Worm (Caenorhabditis elegans) whole organism, young adult: ENCODE measurements around the gene hal-3.

Experiments used
- B0019.2 ChIP-seq: fragments of 200-800 bp; sonication (Bioruptor generic); conservative IDR thresholded peaks from 2 replicates; pipeline ENCODE4 v1.3.6; 2022; ENCODE audit warnings: missing genetic modification reagents, missing genetic modification characterization, missing compliant biosample characterization
- B0035.1 ChIP-seq: sonication (generic microtip); optimal IDR thresholded peaks from 2 replicates; lab custom pipeline; 2016; ENCODE audit warnings: missing genetic modification characterization, mild to moderate bottlenecking, missing compliant biosample characterization, missing genotype, missing genetic modification reagents
- B0261.1 ChIP-seq: sonication (generic microtip); optimal IDR thresholded peaks from 2 replicates; lab custom pipeline; 2016; ENCODE audit warnings: mild to moderate bottlenecking, missing genetic modification characterization, moderate library complexity, missing compliant biosample characterization
- C17E4.6 ChIP-seq: fragments of 200-800 bp; sonication (Bioruptor generic); IDR thresholded peaks from 2 replicates; pipeline ENCODE4 v1.3.6; 2022; ENCODE audit warnings: missing genetic modification reagents, missing genetic modification characterization, missing compliant biosample characterization
- F22D6.2 ChIP-seq: sonication (generic microtip); optimal IDR thresholded peaks from 2 replicates; lab custom pipeline; 2016; ENCODE audit warnings: mild to moderate bottlenecking, missing genetic modification characterization, missing compliant biosample characterization
- K12H6.12 ChIP-seq: fragments of 200-800 bp; sonication (Bioruptor generic); optimal IDR thresholded peaks from 2 replicates; lab custom pipeline; 2018; ENCODE audit warnings: mild to moderate bottlenecking, missing genetic modification characterization, missing compliant biosample characterization
- T26A5.8 ChIP-seq: sonication (generic microtip); optimal IDR thresholded peaks from 2 replicates; lab custom pipeline; 2016; ENCODE audit warnings: missing genetic modification characterization, missing compliant biosample characterization
- Y53F4B.3 ChIP-seq: fragments of 200-800 bp; sonication (Bioruptor generic); IDR thresholded peaks from 2 replicates; pipeline ENCODE4 v1.3.6; 2022; ENCODE audit warnings: missing genetic modification reagents, missing genetic modification characterization, missing compliant biosample characterization
- Y53G8AR.9 ChIP-seq: fragments of 200-800 bp; sonication (Bioruptor generic); conservative IDR thresholded peaks from 2 replicates; pipeline ENCODE4 v1.3.6; 2022; ENCODE audit warnings: missing genetic modification reagents, missing genetic modification characterization, missing compliant biosample characterization
- Y56A3A.18 ChIP-seq: fragments of 200-800 bp; sonication (Bioruptor generic); IDR thresholded peaks from 2 replicates; pipeline ENCODE4 v1.3.6; 2022; ENCODE audit warnings: missing genetic modification reagents, missing genetic modification characterization, missing compliant biosample characterization
- ama-1 ChIP-seq, 3 experiments: fragments of 150-350 bp in 1 of 3; sonication (generic microtip) in 2 of 3; optimal IDR thresholded peaks; 2 replicates each; lab custom pipeline; 2014 to 2018; ENCODE audit warnings: missing biosample characterization in 2 of 3, missing genetic modification characterization in 2 of 3, missing genetic modification reagents in 2 of 3
- aptf-2 ChIP-seq: fragments of 200-800 bp; sonication (Bioruptor generic); conservative IDR thresholded peaks from 2 replicates; pipeline ENCODE4 v1.3.6; 2022; ENCODE audit warnings: missing genetic modification reagents, missing genetic modification characterization, missing compliant biosample characterization
- aptf-3 ChIP-seq: fragments of 200-800 bp; sonication (Bioruptor generic); IDR thresholded peaks from 2 replicates; pipeline ENCODE4 v1.3.6; 2022; ENCODE audit warnings: missing genetic modification characterization, missing compliant biosample characterization
- atf-7 ChIP-seq: sonication (generic microtip); optimal IDR thresholded peaks from 2 replicates; lab custom pipeline; 2017; ENCODE audit warnings: mild to moderate bottlenecking, missing genetic modification characterization, missing compliant biosample characterization
- athp-1 ChIP-seq: sonication (generic microtip); optimal IDR thresholded peaks from 2 replicates; lab custom pipeline; 2017; ENCODE audit warnings: mild to moderate bottlenecking, missing genetic modification characterization, missing compliant biosample characterization
- bed-1 ChIP-seq: fragments of 200-800 bp; sonication (Bioruptor generic); IDR thresholded peaks from 2 replicates; pipeline ENCODE4 v1.3.6; 2022; ENCODE audit warnings: missing genetic modification reagents, missing genetic modification characterization, missing compliant biosample characterization
- cebp-1 ChIP-seq, 2 experiments: fragments of 200-800 bp in 1 of 2; sonication (Bioruptor generic) in 1 of 2; sonication (generic microtip) in 1 of 2; IDR thresholded peaks in 1 of 2; optimal IDR thresholded peaks in 1 of 2; 2 replicates each; pipeline versions ENCODE4 v1.3.6 to Lab custom; 2017 to 2022; ENCODE audit warnings: missing compliant biosample characterization in 2 of 2, missing genetic modification characterization in 2 of 2, mild to moderate bottlenecking in 1 of 2, missing genetic modification reagents in 1 of 2, moderate library complexity in 1 of 2
- cebp-2 ChIP-seq: fragments of 200-800 bp; sonication (Bioruptor generic); IDR thresholded peaks from 2 replicates; pipeline ENCODE4 v1.3.6; 2022; ENCODE audit warnings: missing genetic modification characterization, missing compliant biosample characterization
- ceh-100 ChIP-seq: fragments of 200-800 bp; sonication (Bioruptor generic); IDR thresholded peaks from 2 replicates; pipeline ENCODE4 v1.3.6; 2022; ENCODE audit warnings: missing genetic modification reagents, missing genetic modification characterization, missing compliant biosample characterization
- ceh-27 ChIP-seq: fragments of 200-800 bp; sonication (Bioruptor generic); optimal IDR thresholded peaks from 2 replicates; lab custom pipeline; 2018; ENCODE audit warnings: mild to moderate bottlenecking, missing genetic modification characterization, moderate library complexity, missing compliant biosample characterization
- ceh-79 ChIP-seq: sonication (generic microtip); optimal IDR thresholded peaks from 2 replicates; lab custom pipeline; 2017; ENCODE audit warnings: mild to moderate bottlenecking, missing genetic modification characterization, missing compliant biosample characterization
- chd-7 ChIP-seq: sonication (generic microtip); optimal IDR thresholded peaks from 2 replicates; lab custom pipeline; 2016; ENCODE audit warnings: mild to moderate bottlenecking, missing genetic modification characterization, moderate library complexity, missing compliant biosample characterization
- die-1 ChIP-seq: sonication (generic microtip); optimal IDR thresholded peaks from 2 replicates; lab custom pipeline; 2016; ENCODE audit warnings: missing genotype, mild to moderate bottlenecking, missing genetic modification characterization, missing compliant biosample characterization
- dox-1 ChIP-seq: fragments of 200-800 bp; sonication (Bioruptor generic); IDR thresholded peaks from 2 replicates; pipeline ENCODE4 v1.3.6; 2022; ENCODE audit warnings: missing genetic modification reagents, missing genetic modification characterization, missing compliant biosample characterization
- egrh-3 ChIP-seq: fragments of 200-800 bp; sonication (Bioruptor generic); IDR thresholded peaks from 2 replicates; pipeline ENCODE4 v1.3.6; 2022; ENCODE audit warnings: missing genetic modification reagents, missing genetic modification characterization, missing compliant biosample characterization
- hrde-1 ChIP-seq: sonication (generic microtip); optimal IDR thresholded peaks from 2 replicates; lab custom pipeline; 2016; ENCODE audit warnings: missing genetic modification characterization, mild to moderate bottlenecking, missing compliant biosample characterization, moderate library complexity, missing genotype, missing genetic modification reagents, borderline replicate concordance
- lag-1 ChIP-seq: fragments of 200-800 bp; sonication (Bioruptor generic); IDR thresholded peaks from 2 replicates; pipeline ENCODE4 v1.3.6; 2022; ENCODE audit warnings: missing genetic modification reagents, missing genetic modification characterization, missing compliant biosample characterization
- let-607 ChIP-seq, 2 experiments: fragments of 200-800 bp in 1 of 2; sonication (Bioruptor generic) in 1 of 2; sonication (generic microtip) in 1 of 2; optimal IDR thresholded peaks; 2 replicates each; lab custom pipeline; 2016 to 2018; ENCODE audit warnings: mild to moderate bottlenecking in 2 of 2, missing compliant biosample characterization in 2 of 2, missing genetic modification characterization in 2 of 2, moderate library complexity in 2 of 2, missing genotype in 1 of 2
- lin-35 ChIP-seq, 3 experiments: fragments of 150-350 bp in 2 of 3; sonication (generic microtip) in 1 of 3; optimal IDR thresholded peaks; 2 replicates each; lab custom pipeline; 2014 to 2018; ENCODE audit warnings: missing biosample characterization in 3 of 3, missing genetic modification characterization in 3 of 3, missing genetic modification reagents in 3 of 3
- lin-40 ChIP-seq: sonication (generic microtip); optimal IDR thresholded peaks from 2 replicates; lab custom pipeline; 2016; ENCODE audit warnings: missing genetic modification characterization, mild to moderate bottlenecking, missing compliant biosample characterization, missing genotype, missing genetic modification reagents
- lsy-27 ChIP-seq: sonication (generic microtip); optimal IDR thresholded peaks from 2 replicates; lab custom pipeline; 2017; ENCODE audit warnings: missing genetic modification characterization, mild to moderate bottlenecking, missing compliant biosample characterization, antibody characterized with exemption, missing genotype, borderline replicate concordance; ENCODE audit not compliant: insufficient read depth
- mcd-1 ChIP-seq: fragments of 200-800 bp; sonication (Bioruptor generic); IDR thresholded peaks from 2 replicates; pipeline ENCODE4 v1.3.6; 2022; ENCODE audit warnings: missing genetic modification reagents, missing genetic modification characterization, missing compliant biosample characterization
- mes-4 ChIP-seq: sonication (generic microtip); optimal IDR thresholded peaks from 2 replicates; lab custom pipeline; 2016; ENCODE audit warnings: missing genotype, missing genetic modification characterization, missing compliant biosample characterization
- nhr-80 ChIP-seq: sonication (generic microtip); optimal IDR thresholded peaks from 2 replicates; lab custom pipeline; 2016; ENCODE audit warnings: missing genetic modification characterization, missing compliant biosample characterization
- nhr-90 ChIP-seq: sonication (generic microtip); optimal IDR thresholded peaks from 2 replicates; lab custom pipeline; 2016; ENCODE audit warnings: missing genotype, mild to moderate bottlenecking, missing genetic modification characterization, missing compliant biosample characterization
- rcor-1 ChIP-seq: fragments of 200-800 bp; sonication (Bioruptor generic); IDR thresholded peaks from 2 replicates; pipeline ENCODE4 v1.3.6; 2022; ENCODE audit warnings: missing genetic modification reagents, missing genetic modification characterization, missing compliant biosample characterization
- rpc-1 ChIP-seq, 2 experiments: fragments of 150-350 bp in 1 of 2; sonication (generic microtip) in 1 of 2; optimal IDR thresholded peaks; 2 replicates each; lab custom pipeline; 2014 to 2018; ENCODE audit warnings: missing biosample characterization in 1 of 2, missing genetic modification characterization in 1 of 2, missing genetic modification reagents in 1 of 2, missing genotype in 1 of 2
- snpc-3.4 ChIP-seq: sonication (generic microtip); optimal IDR thresholded peaks from 2 replicates; lab custom pipeline; 2017; ENCODE audit warnings: missing genetic modification characterization, mild to moderate bottlenecking, missing compliant biosample characterization, antibody characterized with exemption, moderate library complexity, missing genotype, missing genetic modification reagents
- somi-1 ChIP-seq: fragments of 200-800 bp; sonication (Bioruptor generic); optimal IDR thresholded peaks from 2 replicates; lab custom pipeline; 2018; ENCODE audit warnings: mild to moderate bottlenecking, missing genetic modification characterization, missing compliant biosample characterization
- tbx-9 ChIP-seq: sonication (generic microtip); optimal IDR thresholded peaks from 2 replicates; lab custom pipeline; 2016; ENCODE audit warnings: borderline replicate concordance, missing genetic modification characterization, inconsistent platforms, missing compliant biosample characterization
- tlf-1 ChIP-seq: fragments of 200-800 bp; sonication (Bioruptor generic); optimal IDR thresholded peaks from 2 replicates; lab custom pipeline; 2018; ENCODE audit warnings: mild to moderate bottlenecking, missing genetic modification characterization, missing compliant biosample characterization
- zfh-2 ChIP-seq: fragments of 200-800 bp; sonication (Bioruptor generic); conservative IDR thresholded peaks from 2 replicates; pipeline ENCODE4 v1.3.6; 2022; ENCODE audit warnings: missing genetic modification reagents, missing genetic modification characterization, missing compliant biosample characterization
- ztf-18 ChIP-seq: sonication (generic microtip); optimal IDR thresholded peaks from 2 replicates; lab custom pipeline; 2016; ENCODE audit warnings: missing genotype, mild to moderate bottlenecking, missing genetic modification characterization, missing compliant biosample characterization
- ztf-22 ChIP-seq: fragments of 200-800 bp; sonication (Bioruptor generic); optimal IDR thresholded peaks from 2 replicates; lab custom pipeline; 2018; ENCODE audit warnings: mild to moderate bottlenecking, missing genetic modification characterization, moderate library complexity, missing compliant biosample characterization
- ztf-28 ChIP-seq: fragments of 200-800 bp; sonication (Bioruptor generic); IDR thresholded peaks from 2 replicates; pipeline ENCODE4 v1.3.6; 2022; ENCODE audit warnings: missing genetic modification reagents, missing genetic modification characterization, missing compliant biosample characterization

hal-3 gene

ce11 chrII:9617039-9617901 is at the start of gene hal-3 (continued):
- no peak for TF ChIP-seq lin-40 (tag; lab: Kevin White, UChicago)
- no peak for TF ChIP-seq bed-1 (GFP tag; lab: Robert Waterston, UW)
- no peak for TF ChIP-seq B0019.2 (GFP tag; lab: Robert Waterston, UW)
- no peak for TF ChIP-seq egrh-3 (GFP tag; lab: Robert Waterston, UW)
- TF ChIP-seq cebp-2 (GFP tag; lab: Robert Waterston, UW), result 0 out of 2 replicates have a peak, but pooled peaks have one; percentile 59
- no peak for TF ChIP-seq chd-7
- TF ChIP-seq Y53F4B.3, result no peak
- TF ChIP-seq athp-1, result no peak
- TF ChIP-seq mcd-1, result 0 out of 2 replicates have a peak, but pooled peaks have one; percentile 16
- TF ChIP-seq T26A5.8 (tag; lab: Kevin White, UChicago), result peak; percentile 1
- TF ChIP-seq tlf-1 (GFP tag; lab: Kevin White, UChicago), result peak; percentile 21
- no peak for TF ChIP-seq lag-1 (GFP tag; lab: Robert Waterston, UW)
- no peak for TF ChIP-seq aptf-3 (GFP tag; lab: Robert Waterston, UW)
- peak; percentile 77 for TF ChIP-seq ama-1 (optimal IDR thresholded peaks at IDR 0.05; lab: Kevin White, UChicago)
- no peak for TF ChIP-seq ama-1 (GFP tag; optimal IDR thresholded peaks at IDR 0.05; lab: Kevin White, UChicago)
- no peak for TF ChIP-seq F22D6.2 (tag; lab: Kevin White, UChicago)
- no peak for TF ChIP-seq cebp-1 (GFP tag; IDR thresholded peaks at IDR 0.05; lab: Robert Waterston, UW)
- peak; percentile 61 for TF ChIP-seq cebp-1 (tag; optimal IDR thresholded peaks at IDR 0.05; lab: Kevin White, UChicago)
- no peak for TF ChIP-seq B0035.1
- TF ChIP-seq die-1 (tag; lab: Kevin White, UChicago), result no peak
- no peak for TF ChIP-seq lsy-27 (tag; lab: Kevin White, UChicago)
- TF ChIP-seq rpc-1 (optimal IDR thresholded peaks at IDR 0.05; lab: Kevin White, UChicago), result no peak
- TF ChIP-seq rpc-1 (tag; optimal IDR thresholded peaks at IDR 0.05; lab: Kevin White, UChicago), result no peak
- no peak for TF ChIP-seq B0261.1 (tag; lab: Kevin White, UChicago)
- no peak for TF ChIP-seq atf-7
- TF ChIP-seq somi-1 (GFP tag; lab: Kevin White, UChicago), result no peak
- TF ChIP-seq dox-1 (GFP tag; lab: Robert Waterston, UW), result no peak
- TF ChIP-seq let-607 (tag; optimal IDR thresholded peaks at IDR 0.05; lab: Kevin White, UChicago), result peak in 1 of 2 experiments; percentile 56
- TF ChIP-seq ceh-27, result no peak
- no peak for TF ChIP-seq tbx-9
- TF ChIP-seq C17E4.6, result no peak
- no peak for TF ChIP-seq ztf-28 (GFP tag; lab: Robert Waterston, UW)
- TF ChIP-seq ceh-79 (tag; lab: Kevin White, UChicago), result peak; percentile 46
- no peak for TF ChIP-seq ztf-22 (GFP tag; lab: Kevin White, UChicago)
- no peak for TF ChIP-seq K12H6.12 (tag; lab: Kevin White, UChicago)
- no peak for TF ChIP-seq nhr-80
- TF ChIP-seq nhr-90 (tag; lab: Kevin White, UChicago), result peak; percentile 24
- TF ChIP-seq lin-35 (GFP tag; optimal IDR thresholded peaks at IDR 0.05; lab: Kevin White, UChicago), result no peak
- no peak for TF ChIP-seq snpc-3.4 (tag; lab: Kevin White, UChicago)
- no peak for TF ChIP-seq aptf-2 (GFP tag; lab: Robert Waterston, UW)
- TF ChIP-seq Y53G8AR.9 (GFP tag; lab: Robert Waterston, UW), result peak; percentile 73; the same call in 1 of the 2 replicates
- no peak for TF ChIP-seq mes-4
- no peak for TF ChIP-seq ztf-18 (tag; lab: Kevin White, UChicago)
- TF ChIP-seq hrde-1 (tag; lab: Kevin White, UChicago), result no peak
- TF ChIP-seq Y56A3A.18 (GFP tag; lab: Robert Waterston, UW), result no peak
- TF ChIP-seq ceh-100 (GFP tag; lab: Robert Waterston, UW), result no peak
- no peak for TF ChIP-seq zfh-2 (GFP tag; lab: Robert Waterston, UW)
- TF ChIP-seq rcor-1 (GFP tag; lab: Robert Waterston, UW), result no peak
